Worm (Caenorhabditis elegans) whole organism, late embryonic: ENCODE results near the gene C02E7.6.
A peak's percentile ranks its signal among the peaks of the same experiment; 100 is the strongest.

ENCODE experiments used
- C38D4.7 ChIP-seq: fragments of 200-800 bp; sonication (Bioruptor generic); optimal IDR thresholded peaks from 2 replicates; lab custom pipeline; 2018; ENCODE audit warnings: mild to moderate bottlenecking, missing genetic modification characterization, moderate library complexity, missing compliant biosample characterization
- F13H6.1 ChIP-seq: sonication (generic microtip); optimal IDR thresholded peaks from 2 replicates; lab custom pipeline; 2016; ENCODE audit warnings: missing genetic modification characterization, missing compliant biosample characterization
- K02D7.2 ChIP-seq: sonication (generic microtip); optimal IDR thresholded peaks from 2 replicates; lab custom pipeline; 2017; ENCODE audit warnings: mild to moderate bottlenecking, missing genetic modification characterization, missing compliant biosample characterization
- K09A11.1 ChIP-seq: sonication (generic microtip); optimal IDR thresholded peaks from 2 replicates; lab custom pipeline; 2017; ENCODE audit warnings: antibody characterized with exemption, mild to moderate bottlenecking, missing genetic modification characterization, missing compliant biosample characterization; ENCODE audit not compliant: insufficient read depth
- ahr-1 ChIP-seq: sonication (generic microtip); optimal IDR thresholded peaks from 2 replicates; lab custom pipeline; 2016; ENCODE audit warnings: missing genetic modification characterization, missing compliant biosample characterization
- ama-1 ChIP-seq: fragments of 150-350 bp; optimal IDR thresholded peaks from 2 replicates; lab custom pipeline; 2014
- ceh-19 ChIP-seq: fragments of 200-800 bp; sonication (Bioruptor generic); optimal IDR thresholded peaks from 2 replicates; lab custom pipeline; 2018; ENCODE audit warnings: mild to moderate bottlenecking, missing genetic modification characterization, missing compliant biosample characterization
- ceh-22 ChIP-seq: sonication (generic microtip); optimal IDR thresholded peaks from 2 replicates; lab custom pipeline; 2017; ENCODE audit warnings: missing biosample characterization, missing genetic modification characterization
- ceh-30 ChIP-seq: fragments of 150-350 bp; optimal IDR thresholded peaks from 2 replicates; lab custom pipeline; 2014; ENCODE audit warnings: missing biosample characterization, missing genetic modification characterization
- ceh-31 ChIP-seq: sonication (generic microtip); optimal IDR thresholded peaks from 2 replicates; lab custom pipeline; 2016; ENCODE audit warnings: missing genetic modification characterization, missing compliant biosample characterization
- ceh-34 ChIP-seq: sonication (generic microtip); optimal IDR thresholded peaks from 2 replicates; lab custom pipeline; 2016; ENCODE audit warnings: mild to moderate bottlenecking, missing genetic modification characterization, missing compliant biosample characterization
- ceh-6 ChIP-seq: fragments of 200-800 bp; sonication (Bioruptor generic); optimal IDR thresholded peaks from 2 replicates; lab custom pipeline; 2018; ENCODE audit warnings: mild to moderate bottlenecking, missing genetic modification characterization, missing compliant biosample characterization
- che-1 ChIP-seq: sonication (generic microtip); optimal IDR thresholded peaks from 2 replicates; lab custom pipeline; 2016; ENCODE audit warnings: mild to moderate bottlenecking, missing genetic modification characterization, missing compliant biosample characterization
- dmd-4 ChIP-seq: sonication (generic microtip); optimal IDR thresholded peaks from 2 replicates; lab custom pipeline; 2016; ENCODE audit warnings: borderline replicate concordance, missing genetic modification characterization, missing compliant biosample characterization
- elt-2 ChIP-seq: sonication (generic microtip); optimal IDR thresholded peaks from 2 replicates; lab custom pipeline; 2016; ENCODE audit warnings: missing genetic modification reagents, missing genetic modification characterization, missing compliant biosample characterization
- ets-4 ChIP-seq: sonication (generic microtip); optimal IDR thresholded peaks from 2 replicates; lab custom pipeline; 2016; ENCODE audit warnings: missing genetic modification characterization, missing compliant biosample characterization
- eyg-1 ChIP-seq: sonication (generic microtip); optimal IDR thresholded peaks from 2 replicates; lab custom pipeline; 2016; ENCODE audit warnings: missing genotype, missing genetic modification characterization, missing compliant biosample characterization
- hlh-13 ChIP-seq: fragments of 200-800 bp; sonication (Bioruptor generic); optimal IDR thresholded peaks from 2 replicates; lab custom pipeline; 2018; ENCODE audit warnings: mild to moderate bottlenecking, missing genetic modification characterization, missing compliant biosample characterization
- hlh-30 ChIP-seq: sonication (generic microtip); optimal IDR thresholded peaks from 2 replicates; lab custom pipeline; 2017; ENCODE audit warnings: antibody characterized with exemption, missing genetic modification characterization, missing compliant biosample characterization; ENCODE audit not compliant: insufficient read depth
- lim-6 ChIP-seq: sonication (generic microtip); optimal IDR thresholded peaks from 2 replicates; lab custom pipeline; 2016; ENCODE audit warnings: missing genetic modification characterization, missing compliant biosample characterization
- lin-11 ChIP-seq: fragments of 200-800 bp; sonication (Bioruptor generic); optimal IDR thresholded peaks from 2 replicates; lab custom pipeline; 2018; ENCODE audit warnings: mild to moderate bottlenecking, missing genetic modification characterization, missing compliant biosample characterization
- madf-2 ChIP-seq: sonication (generic microtip); optimal IDR thresholded peaks from 2 replicates; lab custom pipeline; 2017; ENCODE audit warnings: missing genetic modification characterization, missing compliant biosample characterization
- mec-3 ChIP-seq: sonication (generic microtip); optimal IDR thresholded peaks from 2 replicates; lab custom pipeline; 2016; ENCODE audit warnings: borderline replicate concordance, missing genetic modification characterization, missing compliant biosample characterization
- nfya-1 ChIP-seq: sonication (generic microtip); optimal IDR thresholded peaks from 2 replicates; lab custom pipeline; 2017; ENCODE audit warnings: missing genetic modification characterization, mild to moderate bottlenecking, missing compliant biosample characterization, antibody characterized with exemption, moderate library complexity
- npax-4 ChIP-seq: sonication (generic microtip); optimal IDR thresholded peaks from 2 replicates; lab custom pipeline; 2016; ENCODE audit warnings: missing genetic modification characterization, missing compliant biosample characterization
- odd-2 ChIP-seq: sonication (generic microtip); optimal IDR thresholded peaks from 2 replicates; lab custom pipeline; 2017; ENCODE audit warnings: antibody characterized with exemption, mild to moderate bottlenecking, missing genetic modification characterization, missing compliant biosample characterization
- pag-3 ChIP-seq: sonication (generic microtip); optimal IDR thresholded peaks from 2 replicates; lab custom pipeline; 2016; ENCODE audit warnings: missing compliant biosample characterization, missing genetic modification characterization, borderline replicate concordance
- pqm-1 ChIP-seq: sonication (generic microtip); optimal IDR thresholded peaks from 2 replicates; lab custom pipeline; 2016; ENCODE audit warnings: missing genetic modification characterization, missing compliant biosample characterization
- pros-1 ChIP-seq: fragments of 150-350 bp; optimal IDR thresholded peaks from 2 replicates; lab custom pipeline; 2014; ENCODE audit warnings: missing biosample characterization, missing genetic modification reagents, missing genetic modification characterization
- rnt-1 ChIP-seq: sonication (generic microtip); optimal IDR thresholded peaks from 2 replicates; lab custom pipeline; 2016; ENCODE audit warnings: missing genetic modification characterization, missing compliant biosample characterization
- sdc-2 ChIP-seq: sonication (generic microtip); optimal IDR thresholded peaks from 2 replicates; lab custom pipeline; 2016; ENCODE audit warnings: missing genotype, missing genetic modification characterization, missing compliant biosample characterization
- sox-4 ChIP-seq: sonication (generic microtip); optimal IDR thresholded peaks from 2 replicates; lab custom pipeline; 2017; ENCODE audit warnings: mild to moderate bottlenecking, missing genetic modification characterization, inconsistent platforms, missing compliant biosample characterization
- syd-9 ChIP-seq: sonication (generic microtip); optimal IDR thresholded peaks from 2 replicates; lab custom pipeline; 2016; ENCODE audit warnings: mild to moderate bottlenecking, missing genetic modification characterization, moderate library complexity, missing compliant biosample characterization
- tbx-2 ChIP-seq: sonication (generic microtip); optimal IDR thresholded peaks from 2 replicates; lab custom pipeline; 2016; ENCODE audit warnings: missing genetic modification characterization, missing compliant biosample characterization
- zip-5 ChIP-seq: sonication (generic microtip); optimal IDR thresholded peaks from 2 replicates; lab custom pipeline; 2016; ENCODE audit warnings: missing genetic modification characterization, missing compliant biosample characterization

Gene C02E7.6

DNA sequence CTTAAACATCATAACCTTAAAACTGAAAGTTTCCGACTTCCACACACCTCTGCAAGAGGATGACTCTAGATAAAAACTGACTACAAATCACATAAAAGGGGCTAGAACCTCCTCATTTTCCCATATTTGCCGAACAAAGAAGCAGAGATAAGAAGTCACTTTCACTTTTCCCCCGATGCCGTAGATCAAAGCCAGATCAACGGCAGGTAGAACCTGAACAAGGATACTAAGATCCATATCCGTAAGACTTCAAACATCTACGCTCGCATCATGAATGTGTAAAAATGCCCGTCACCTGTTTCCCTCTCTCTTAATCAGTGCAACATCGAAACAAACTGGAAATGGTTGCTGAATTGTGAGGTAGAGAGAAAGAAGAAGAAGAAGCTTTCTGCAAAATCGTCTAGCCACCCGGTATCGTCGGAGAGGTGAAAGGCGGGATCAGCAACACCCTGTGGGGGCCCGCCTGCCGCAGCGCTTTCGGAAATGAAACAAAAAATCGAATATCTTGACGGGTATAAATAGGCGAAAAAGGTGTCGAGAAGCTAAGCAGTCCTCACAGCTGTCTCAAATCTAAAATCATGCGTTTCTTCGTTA lies at the start of gene C02E7.6:
C02E7.6 (plus strand) TSS at position 544 of the 594 bp plus-strand sequence.
- TF ChIP-seq ceh-31 (tag; lab: Kevin White, UChicago), result no peak
- peak; percentile 16 for TF ChIP-seq rnt-1 (tag; lab: Kevin White, UChicago)

ce11 chrV:4870627-4871026 lies 48.4 kb upstream of the C02E7.6 start:
- TF ChIP-seq syd-9 (tag; lab: Kevin White, UChicago) (no peak), ceh-31 (tag; lab: Kevin White, UChicago) (no peak), K02D7.2 (tag; lab: Kevin White, UChicago) (no peak), ceh-22 (tag; lab: Kevin White, UChicago) (no peak), madf-2 (tag; lab: Kevin White, UChicago) (no peak), ceh-34 (no peak), F13H6.1 (tag; lab: Kevin White, UChicago) (no peak), pag-3 (tag; lab: Kevin White, UChicago) (no peak), npax-4 (tag; lab: Kevin White, UChicago) (no peak), sox-4 (tag; lab: Kevin White, UChicago) (no peak), ama-1 (lab: Kevin White, UChicago) (no peak), pros-1 (tag; lab: Kevin White, UChicago) (no peak), lim-6 (no peak), dmd-4 (tag; lab: Kevin White, UChicago) (no peak), tbx-2 (tag; lab: Kevin White, UChicago) (no peak), C38D4.7 (GFP tag; lab: Kevin White, UChicago) (no peak), zip-5 (tag; lab: Kevin White, UChicago) (no peak), pqm-1 (no peak), eyg-1 (tag; lab: Kevin White, UChicago) (no peak)

DNA sequence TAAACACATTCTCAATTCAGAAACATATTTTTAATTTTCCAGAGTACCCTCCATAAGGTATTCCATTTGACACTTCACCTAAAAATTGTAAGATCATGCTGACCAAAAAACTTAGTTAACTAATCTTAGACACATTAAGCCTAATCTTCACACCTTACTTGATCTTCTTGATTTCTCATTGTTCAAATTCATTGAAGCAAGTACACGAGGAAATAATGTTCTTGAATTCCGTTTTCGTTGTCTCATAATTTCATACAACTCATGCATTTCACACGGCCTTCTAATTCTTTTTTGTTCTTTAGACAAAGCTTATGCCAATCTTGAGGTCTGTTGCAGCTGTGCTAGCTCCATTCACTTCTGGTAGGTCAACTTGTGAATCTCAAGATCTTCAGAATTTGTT lies 47.0 kb upstream of the C02E7.6 start, which contains the start of gene srd-33:
srd-33 (plus strand) TSS at position 301 of the 400 bp plus-strand sequence.
- TF ChIP-seq F13H6.1 (tag; lab: Kevin White, UChicago), result no peak
- TF ChIP-seq nfya-1 (tag; lab: Kevin White, UChicago), result no peak
- no peak for TF ChIP-seq ceh-19 (GFP tag; lab: Kevin White, UChicago)
- TF ChIP-seq hlh-30 (tag; lab: Kevin White, UChicago), result no peak

DNA sequence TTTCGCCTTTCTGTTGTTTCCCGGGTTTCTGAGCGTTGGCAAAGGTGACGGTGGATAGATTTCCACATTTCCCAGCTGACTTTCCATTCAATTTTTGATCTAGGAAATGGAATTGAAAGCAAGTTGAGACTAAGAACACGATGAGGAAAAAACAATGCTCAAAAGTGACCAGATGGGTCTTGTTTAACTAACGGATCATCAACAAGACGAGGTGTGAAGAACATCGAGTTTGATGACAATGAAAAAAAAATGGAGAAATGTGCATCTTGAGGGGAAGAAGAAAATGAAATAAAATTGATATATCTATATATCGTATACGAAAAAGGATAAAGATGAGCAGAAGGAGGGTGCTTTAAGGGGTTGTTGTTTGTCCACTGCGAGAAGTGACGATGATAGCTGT lies 41.4 kb upstream of the C02E7.6 start, which contains the start of gene T19H12.6:
T19H12.6 (minus strand) TSS at position 101 of the 400 bp plus-strand sequence.
- no peak for TF ChIP-seq ahr-1 (tag; lab: Kevin White, UChicago)
- no peak for TF ChIP-seq pros-1 (tag; lab: Kevin White, UChicago)
- no peak for TF ChIP-seq mec-3 (tag; lab: Kevin White, UChicago)
- no peak for TF ChIP-seq dmd-4 (tag; lab: Kevin White, UChicago)
- no peak for TF ChIP-seq odd-2 (tag; lab: Kevin White, UChicago)
- no peak for TF ChIP-seq K02D7.2 (tag; lab: Kevin White, UChicago)
- no peak for TF ChIP-seq zip-5 (tag; lab: Kevin White, UChicago)
- TF ChIP-seq hlh-13 (GFP tag; lab: Kevin White, UChicago), result no peak
- no peak for TF ChIP-seq tbx-2 (tag; lab: Kevin White, UChicago)
- TF ChIP-seq rnt-1 (tag; lab: Kevin White, UChicago), result no peak
- no peak for TF ChIP-seq C38D4.7 (GFP tag; lab: Kevin White, UChicago)
- TF ChIP-seq syd-9 (tag; lab: Kevin White, UChicago), result no peak
- TF ChIP-seq ceh-31 (tag; lab: Kevin White, UChicago), result no peak

DNA sequence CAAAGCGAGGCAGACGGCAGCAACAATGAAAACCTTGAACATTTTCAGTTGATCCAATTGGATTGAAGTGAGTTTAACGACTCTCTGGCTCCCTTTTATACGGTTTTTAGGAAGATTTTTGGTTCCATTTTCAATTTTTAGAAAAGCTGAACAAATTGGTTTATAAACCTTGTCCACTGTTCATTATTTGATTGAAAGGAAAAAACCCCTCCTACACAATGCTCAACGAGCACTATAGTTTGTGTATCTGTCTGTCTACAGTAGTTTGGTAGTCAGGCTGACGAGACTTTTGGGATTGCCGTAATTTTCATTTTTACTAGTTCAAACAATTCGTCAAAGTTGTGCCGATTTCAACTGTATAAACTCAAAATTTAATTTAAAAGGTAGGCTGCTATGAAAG lies 39.8 kb upstream of the C02E7.6 start, which contains the start of gene T19H12.15:
T19H12.15 (minus strand) TSS at position 101 of the 400 bp plus-strand sequence.
- TF ChIP-seq che-1 (tag; lab: Kevin White, UChicago), result no peak
- TF ChIP-seq elt-2, result no peak
- TF ChIP-seq ceh-6, result no peak
- TF ChIP-seq K09A11.1 (tag; lab: Kevin White, UChicago), result no peak
- TF ChIP-seq ceh-30, result no peak
- TF ChIP-seq ahr-1 (tag; lab: Kevin White, UChicago), result no peak
- no peak for TF ChIP-seq ets-4
- no peak for TF ChIP-seq hlh-30 (tag; lab: Kevin White, UChicago)
- no peak for TF ChIP-seq tbx-2 (tag; lab: Kevin White, UChicago)
- no peak for TF ChIP-seq ceh-31 (tag; lab: Kevin White, UChicago)
- TF ChIP-seq lin-11 (tag; lab: Kevin White, UChicago), result no peak
- TF ChIP-seq sdc-2, result no peak
